Worm (Caenorhabditis elegans): Measurements from ENCODE around the gene moc-6.

moc-6 gene

ce11 chrIII:5181217-5181616 is 14.6 kb upstream of the moc-6 start (continued):
- TF ChIP-seq F49E8.2 (tag; optimal IDR thresholded peaks at IDR 0.05; ENCODE audit: insufficient read depth): no peak
- TF ChIP-seq ztf-25 (GFP tag; IDR thresholded peaks at IDR 0.05): no peak
- TF ChIP-seq F22D6.2 (tag; optimal IDR thresholded peaks at IDR 0.05): no peak
- no peak for TF ChIP-seq akir-1 (GFP tag; optimal IDR thresholded peaks at IDR 0.05)
- no peak for TF ChIP-seq hsf-1 (GFP tag; IDR thresholded peaks at IDR 0.05)
- TF ChIP-seq athp-1 (tag; optimal IDR thresholded peaks at IDR 0.05): no peak
- TF ChIP-seq egl-44 (GFP tag; IDR thresholded peaks at IDR 0.05): no peak
- TF ChIP-seq lin-35 (GFP tag; optimal IDR thresholded peaks at IDR 0.05): no peak
- TF ChIP-seq him-1 (tag; optimal IDR thresholded peaks at IDR 0.05): peak; percentile 17
- no peak for TF ChIP-seq ztf-6 (GFP tag; IDR thresholded peaks at IDR 0.05)
- no peak for TF ChIP-seq tbx-9 (tag; optimal IDR thresholded peaks at IDR 0.05; ENCODE audit: borderline replicate concordance)
- peak; percentile 26; the same call in 1 of the 2 replicates for TF ChIP-seq F33H1.4 (GFP tag; IDR thresholded peaks at IDR 0.05)
- TF ChIP-seq mxl-1 (tag; optimal IDR thresholded peaks at IDR 0.05): no peak
- TF ChIP-seq lin-54 (GFP tag; optimal IDR thresholded peaks at IDR 0.05): peak; percentile 45
- no peak for TF ChIP-seq ceh-27 (GFP tag; optimal IDR thresholded peaks at IDR 0.05)
- TF ChIP-seq bed-2 (GFP tag; IDR thresholded peaks at IDR 0.05): no peak
- no peak for TF ChIP-seq mel-28 (tag; optimal IDR thresholded peaks at IDR 0.05; ENCODE audit: borderline replicate concordance)
- TF ChIP-seq F10E7.11 (tag; optimal IDR thresholded peaks at IDR 0.05): no peak
- TF ChIP-seq sdz-38 (tag; optimal IDR thresholded peaks at IDR 0.05): no peak
- TF ChIP-seq aptf-3 (GFP tag; IDR thresholded peaks at IDR 0.05): no peak
- TF ChIP-seq hrde-1 (tag; optimal IDR thresholded peaks at IDR 0.05; ENCODE audit: borderline replicate concordance): no peak
- no peak for TF ChIP-seq mes-4 (tag; optimal IDR thresholded peaks at IDR 0.05)
- TF ChIP-seq ekl-4 (GFP tag; IDR thresholded peaks at IDR 0.05): peak; percentile 54; the same call in 1 of the 2 replicates
- no peak for TF ChIP-seq lsy-27 (tag; optimal IDR thresholded peaks at IDR 0.05; ENCODE audit: borderline replicate concordance, insufficient read depth)
- TF ChIP-seq cebp-2 (GFP tag; IDR thresholded peaks at IDR 0.05): no peak
- TF ChIP-seq nhr-27 (tag; optimal IDR thresholded peaks at IDR 0.05): no peak
- no peak for TF ChIP-seq hmg-1.2 (GFP tag; IDR thresholded peaks at IDR 0.05)
- TF ChIP-seq ztf-22 (GFP tag; optimal IDR thresholded peaks at IDR 0.05): no peak

ce11 chrIII:5181641-5182040 is 14.1 kb upstream of the moc-6 start:
- no peak for TF ChIP-seq tlf-1 (GFP tag; optimal IDR thresholded peaks at IDR 0.05)
- no peak for TF ChIP-seq T07F8.4 (tag; optimal IDR thresholded peaks at IDR 0.05)
- TF ChIP-seq hmg-1.2 (GFP tag; IDR thresholded peaks at IDR 0.05): peak; percentile 74; the same call in 1 of the 2 replicates
- TF ChIP-seq lag-1 (GFP tag; IDR thresholded peaks at IDR 0.05): no peak

DNA sequence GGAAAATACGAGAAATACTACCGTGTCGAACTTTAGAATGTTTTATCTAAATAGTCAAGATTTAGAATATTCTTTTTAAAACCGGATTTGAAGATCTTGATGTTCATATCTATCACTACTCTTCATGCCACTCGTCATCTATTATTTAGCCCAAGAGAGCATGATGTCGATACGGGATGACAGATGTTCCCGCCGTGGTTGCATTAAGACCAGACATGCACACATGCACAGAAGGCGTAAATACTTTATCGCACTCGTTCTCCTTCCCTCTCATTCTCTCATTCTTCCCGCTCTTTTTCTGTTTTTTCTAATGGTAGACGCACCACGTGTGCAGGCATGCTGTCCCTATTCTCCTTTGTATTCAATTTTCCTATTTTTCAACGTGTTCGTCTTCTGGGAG is 12.4 kb upstream of the moc-6 start:
- no peak for TF ChIP-seq atf-7 (tag; optimal IDR thresholded peaks at IDR 0.05)
- no peak for TF ChIP-seq ztf-6 (GFP tag; IDR thresholded peaks at IDR 0.05)
- TF ChIP-seq dpff-1 (tag; optimal IDR thresholded peaks at IDR 0.05): no peak
- TF ChIP-seq snpc-3.4 (tag; optimal IDR thresholded peaks at IDR 0.05): no peak
- TF ChIP-seq F37B4.10 (GFP tag; IDR thresholded peaks at IDR 0.05): no peak
- TF ChIP-seq Y79H2A.3 (GFP tag; conservative IDR thresholded peaks at IDR 0.05): no peak
- TF ChIP-seq hrde-1 (tag; optimal IDR thresholded peaks at IDR 0.05; ENCODE audit: borderline replicate concordance): no peak
- TF ChIP-seq sptf-2 (GFP tag; optimal IDR thresholded peaks at IDR 0.05): no peak
- TF ChIP-seq madf-3 (GFP tag; IDR thresholded peaks at IDR 0.05): no peak
- no peak for TF ChIP-seq ztf-28 (GFP tag; IDR thresholded peaks at IDR 0.05)
- TF ChIP-seq dox-1 (GFP tag; IDR thresholded peaks at IDR 0.05): no peak
- TF ChIP-seq dpl-1 (GFP tag; optimal IDR thresholded peaks at IDR 0.05): no peak
- TF ChIP-seq ceh-40 (GFP tag; IDR thresholded peaks at IDR 0.05): no peak
- TF ChIP-seq B0019.2 (GFP tag; conservative IDR thresholded peaks at IDR 0.05): no peak
- TF ChIP-seq snpc-4 (GFP tag; optimal IDR thresholded peaks at IDR 0.05): no peak
- TF ChIP-seq snpc-4 (tag; optimal IDR thresholded peaks at IDR 0.05): no peak
